Fruit fly (Drosophila melanogaster): ENCODE results near the gene Rb97D.
A peak's percentile ranks its signal among the peaks of the same experiment; 100 is the strongest.

The Rb97D gene

dm6 chr3R:26892764-26893163 is 17.2 kb upstream of the Rb97D start (continued):
- TF ChIP-seq odd (GFP tag; optimal IDR thresholded peaks at IDR 0.05): no peak
- no peak for TF ChIP-seq CG18011 (GFP tag; optimal IDR thresholded peaks at IDR 0.05)
- TF ChIP-seq btn (GFP tag; optimal IDR thresholded peaks at IDR 0.05): no peak
- no peak for TF ChIP-seq CG12942 (GFP tag; optimal IDR thresholded peaks at IDR 0.05)
- TF ChIP-seq Optix (GFP tag; IDR thresholded peaks at IDR 0.05): no peak
- no peak for TF ChIP-seq CG11723 (GFP tag; optimal IDR thresholded peaks at IDR 0.05)
- TF ChIP-seq Dek (tag; optimal IDR thresholded peaks at IDR 0.05): no peak
- no peak for TF ChIP-seq CG8924 (tag; optimal IDR thresholded peaks at IDR 0.05)
- TF ChIP-seq Bgb (GFP tag; IDR thresholded peaks at IDR 0.05; ENCODE audit: partially characterized antibody): no peak
- no peak for TF ChIP-seq zen2 (GFP tag; IDR thresholded peaks at IDR 0.05; ENCODE audit: partially characterized antibody)
- no peak for TF ChIP-seq mam (GFP tag; optimal IDR thresholded peaks at IDR 0.05)
- TF ChIP-seq prd (optimal IDR thresholded peaks at IDR 0.05): no peak
- TF ChIP-seq prd (GFP tag; IDR thresholded peaks at IDR 0.05): peak; percentile 43; the same call in 1 of the 3 replicates
- TF ChIP-seq BEAF-32 (GFP tag; optimal IDR thresholded peaks at IDR 0.05): no peak
- TF ChIP-seq Nf-YA (GFP tag; IDR thresholded peaks at IDR 0.05): no peak
- TF ChIP-seq CG9797 (GFP tag; optimal IDR thresholded peaks at IDR 0.05): no peak
- no peak for TF ChIP-seq CG6175 (GFP tag; IDR thresholded peaks at IDR 0.05)
- TF ChIP-seq ken (GFP tag; IDR thresholded peaks at IDR 0.05): 0 out of 3 replicates have a peak, but pooled peaks have one; percentile 5
- TF ChIP-seq tap (tag; optimal IDR thresholded peaks at IDR 0.05): no peak
- no peak for TF ChIP-seq Tbp (GFP tag; optimal IDR thresholded peaks at IDR 0.05)
- no peak for TF ChIP-seq br (optimal IDR thresholded peaks at IDR 0.05)
- TF ChIP-seq Deaf1 (tag; optimal IDR thresholded peaks at IDR 0.05): no peak
- TF ChIP-seq Hey (tag; optimal IDR thresholded peaks at IDR 0.05): no peak
- TF ChIP-seq nerfin-2 (GFP tag; IDR thresholded peaks at IDR 0.05; ENCODE audit: partially characterized antibody): no peak
- TF ChIP-seq Hsf (GFP tag; optimal IDR thresholded peaks at IDR 0.05): peak; percentile 25
- no peak for TF ChIP-seq fru (optimal IDR thresholded peaks at IDR 0.05)
- TF ChIP-seq GATAe (GFP tag; conservative IDR thresholded peaks at IDR 0.05): no peak
- TF ChIP-seq CG10267 (tag; optimal IDR thresholded peaks at IDR 0.05): peak; percentile 1
- no peak for TF ChIP-seq gro (GFP tag; optimal IDR thresholded peaks at IDR 0.05)
- TF ChIP-seq seq (GFP tag; IDR thresholded peaks at IDR 0.05): no peak
- no peak for TF ChIP-seq CG2202 (tag; optimal IDR thresholded peaks at IDR 0.05)
- no peak for TF ChIP-seq ac (GFP tag; optimal IDR thresholded peaks at IDR 0.05)
- TF ChIP-seq sob (GFP tag; IDR thresholded peaks at IDR 0.05): no peak
- no peak for TF ChIP-seq Fer2 (tag; optimal IDR thresholded peaks at IDR 0.05)
- TF ChIP-seq E2f1 (GFP tag; IDR thresholded peaks at IDR 0.05): 0 out of 2 replicates have a peak, but pooled peaks have one; percentile 17
- no peak for TF ChIP-seq CG17359 (tag; optimal IDR thresholded peaks at IDR 0.05)
- TF ChIP-seq Atf-2 (GFP tag; optimal IDR thresholded peaks at IDR 0.05): peak; percentile 52
- TF ChIP-seq trh (GFP tag; optimal IDR thresholded peaks at IDR 0.05): no peak
- TF ChIP-seq nau (GFP tag; optimal IDR thresholded peaks at IDR 0.05): no peak
- TF ChIP-seq run (tag; optimal IDR thresholded peaks at IDR 0.05): no peak
- TF ChIP-seq Xbp1 (GFP tag; optimal IDR thresholded peaks at IDR 0.05): peak; percentile 34
- peak; percentile 17 for TF ChIP-seq lilli (GFP tag; optimal IDR thresholded peaks at IDR 0.05)
- TF ChIP-seq hkb (optimal IDR thresholded peaks at IDR 0.05): no peak
- peak; percentile 55; the same call in 1 of the 2 replicates for TF ChIP-seq hkb (GFP tag; IDR thresholded peaks at IDR 0.05)
- peak; percentile 9 for TF ChIP-seq cg (GFP tag; optimal IDR thresholded peaks at IDR 0.05)
- TF ChIP-seq ewg (GFP tag; optimal IDR thresholded peaks at IDR 0.05): no peak
- TF ChIP-seq cato (GFP tag; optimal IDR thresholded peaks at IDR 0.05; ENCODE audit: borderline replicate concordance): no peak
- TF ChIP-seq lbe (GFP tag; optimal IDR thresholded peaks at IDR 0.05): no peak
- TF ChIP-seq fd3F (GFP tag; optimal IDR thresholded peaks at IDR 0.05): no peak
- no peak for TF ChIP-seq CG15479 (GFP tag; optimal IDR thresholded peaks at IDR 0.05)
- no peak for TF ChIP-seq Dip3 (GFP tag; optimal IDR thresholded peaks at IDR 0.05)
- peak; percentile 34; the same call in 1 of the 2 replicates for TF ChIP-seq CG32767 (GFP tag; IDR thresholded peaks at IDR 0.05)
- TF ChIP-seq disco-r (GFP tag; optimal IDR thresholded peaks at IDR 0.05): peak; percentile 13
